Fruit fly (Drosophila melanogaster) whole organism, prepupa: ENCODE measurements around the gene CG43355.
A peak's percentile ranks its signal among the peaks of the same experiment; 100 is the strongest.

Experiments
- CG6808 ChIP-seq: fragments of 200-800 bp; sonication (Bioruptor generic); optimal IDR thresholded peaks from 3 replicates; lab custom pipeline; 2017; ENCODE audit warnings: missing biosample characterization, missing genetic modification characterization, mild to moderate bottlenecking, moderate library complexity, missing genetic modification reagents
- svp ChIP-seq: fragments of 200-800 bp; sonication (Bioruptor generic); peaks from one replicate; lab custom pipeline; 2016; ENCODE audit warnings: missing biosample characterization, missing genetic modification characterization

Gene CG43355

dm6 chr2L:11535845-11536244, 51.3 kb downstream of the CG43355 start, which contains the start of gene CG43438:
Gene CG43438, plus strand, starts transcription at chr2L:11536145.
- TF ChIP-seq svp (GFP tag; lab: Kevin White, UChicago) (peak; percentile 3), CG6808 (GFP tag; lab: Kevin White, UChicago) (no peak)
